Worm (Caenorhabditis elegans): Measurements from ENCODE around the gene pat-2.

pat-2 gene

DNA sequence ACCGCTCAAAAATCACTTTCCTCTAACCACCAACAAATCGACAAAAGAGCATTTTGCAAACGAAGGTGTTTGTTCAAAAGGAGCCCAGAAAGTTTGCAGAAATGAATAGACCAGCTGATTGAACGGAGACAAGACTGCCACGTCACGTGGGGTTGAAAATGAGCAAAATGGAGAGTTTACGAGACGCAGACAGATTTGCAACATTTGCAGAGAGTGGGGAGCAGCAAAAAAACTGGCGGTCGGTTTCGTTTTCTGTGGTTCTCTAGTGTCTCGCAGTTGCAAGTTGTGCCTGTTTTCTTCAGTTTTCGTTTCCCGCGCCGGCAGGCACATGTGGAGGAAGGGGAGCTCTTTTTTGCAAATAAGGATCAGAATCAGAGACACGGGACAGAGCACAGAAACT, 33.3 kb upstream of the pat-2 start (continued):
- TF ChIP-seq aly-2 (tag; optimal IDR thresholded peaks at IDR 0.05) (no peak), ama-1 (optimal IDR thresholded peaks at IDR 0.05) (no peak), unc-62 (GFP tag; optimal IDR thresholded peaks at IDR 0.05) (no peak), egl-5 (tag; optimal IDR thresholded peaks at IDR 0.05) (no peak), fkh-10 (GFP tag; optimal IDR thresholded peaks at IDR 0.05) (no peak), lin-15B (tag; optimal IDR thresholded peaks at IDR 0.05) (peak; percentile 27), pqm-1 (tag; optimal IDR thresholded peaks at IDR 0.05) (peak; percentile 36), egl-27 (tag; optimal IDR thresholded peaks at IDR 0.05) (no peak), ceh-82 (tag; optimal IDR thresholded peaks at IDR 0.05) (no peak), ceh-9 (tag; optimal IDR thresholded peaks at IDR 0.05) (no peak), unc-39 (tag; optimal IDR thresholded peaks at IDR 0.05) (no peak), lsy-12 (tag; optimal IDR thresholded peaks at IDR 0.05) (no peak)

- TF ChIP-seq nhr-23 (tag; optimal IDR thresholded peaks at IDR 0.05) (no peak), ceh-9 (tag; optimal IDR thresholded peaks at IDR 0.05) (no peak), nhr-237 (tag; optimal IDR thresholded peaks at IDR 0.05) (no peak), elt-1 (tag; optimal IDR thresholded peaks at IDR 0.05) (no peak), elt-2 (tag; optimal IDR thresholded peaks at IDR 0.05) (no peak), fos-1 (tag; optimal IDR thresholded peaks at IDR 0.05) (no peak), elt-3 (tag; optimal IDR thresholded peaks at IDR 0.05) (no peak), ztf-4 (tag; optimal IDR thresholded peaks at IDR 0.05) (no peak)
These were observed 32.6 kb upstream of the pat-2 start, which contains the start of gene K02D10.8 for ce11 chrIII:8786077-8786476. Gene K02D10.8, plus strand, starts transcription at chrIII:8786377.

ce11 chrIII:8788690-8789089, 30.0 kb upstream of the pat-2 start:
- TF ChIP-seq lin-39 (tag; optimal IDR thresholded peaks at IDR 0.05), result peak; percentile 73
- no peak for TF ChIP-seq egl-27 (tag; optimal IDR thresholded peaks at IDR 0.05)
- peak; percentile 25 for TF ChIP-seq nfya-1 (tag; optimal IDR thresholded peaks at IDR 0.05; ENCODE audit: insufficient read depth)
- peak; percentile 17 for TF ChIP-seq lin-15B (tag; optimal IDR thresholded peaks at IDR 0.05)
- peak; percentile 40 for TF ChIP-seq hmg-11 (tag; optimal IDR thresholded peaks at IDR 0.05)
- TF ChIP-seq unc-62 (GFP tag; optimal IDR thresholded peaks at IDR 0.05), result no peak
- TF ChIP-seq ama-1 (optimal IDR thresholded peaks at IDR 0.05), result no peak
- TF ChIP-seq egl-5 (tag; optimal IDR thresholded peaks at IDR 0.05), result peak; percentile 32

- TF ChIP-seq lin-39 (tag; optimal IDR thresholded peaks at IDR 0.05), result no peak
- no peak for TF ChIP-seq elt-2 (tag; optimal IDR thresholded peaks at IDR 0.05)
- no peak for TF ChIP-seq pqm-1 (tag; optimal IDR thresholded peaks at IDR 0.05)
- no peak for TF ChIP-seq pha-4 (tag; optimal IDR thresholded peaks at IDR 0.05)
- TF ChIP-seq fkh-10 (GFP tag; optimal IDR thresholded peaks at IDR 0.05), result no peak
- no peak for TF ChIP-seq elt-1 (tag; optimal IDR thresholded peaks at IDR 0.05)
- no peak for TF ChIP-seq nhr-12 (tag; optimal IDR thresholded peaks at IDR 0.05)
- TF ChIP-seq mml-1 (tag; optimal IDR thresholded peaks at IDR 0.05), result no peak
- no peak for TF ChIP-seq nhr-23 (tag; optimal IDR thresholded peaks at IDR 0.05)
- TF ChIP-seq tbx-2 (tag; optimal IDR thresholded peaks at IDR 0.05), result no peak
- TF ChIP-seq ztf-4 (tag; optimal IDR thresholded peaks at IDR 0.05), result no peak
- TF ChIP-seq nhr-25 (tag; optimal IDR thresholded peaks at IDR 0.05), result no peak
- TF ChIP-seq nfya-1 (tag; optimal IDR thresholded peaks at IDR 0.05; ENCODE audit: insufficient read depth), result no peak
- no peak for TF ChIP-seq nhr-77 (tag; optimal IDR thresholded peaks at IDR 0.05)
- no peak for TF ChIP-seq skn-1 (tag; optimal IDR thresholded peaks at IDR 0.05)
- no peak for TF ChIP-seq daf-12 (tag; optimal IDR thresholded peaks at IDR 0.05)
- no peak for TF ChIP-seq unc-62 (GFP tag; optimal IDR thresholded peaks at IDR 0.05)
- TF ChIP-seq snpc-4 (tag; optimal IDR thresholded peaks at IDR 0.05), result no peak
- TF ChIP-seq aly-2 (tag; optimal IDR thresholded peaks at IDR 0.05), result no peak
- no peak for TF ChIP-seq nhr-43 (tag; optimal IDR thresholded peaks at IDR 0.05; ENCODE audit: poor library complexity, severe bottlenecking)
These were observed 27.5 kb upstream of the pat-2 start, which contains the start of the genes zfp-1 and F54F2.14 for ce11 chrIII:8791235-8791634. Gene zfp-1, plus strand, starts transcription at chrIII:8791535. Gene F54F2.14, plus strand, starts transcription at chrIII:8791546.

DNA sequence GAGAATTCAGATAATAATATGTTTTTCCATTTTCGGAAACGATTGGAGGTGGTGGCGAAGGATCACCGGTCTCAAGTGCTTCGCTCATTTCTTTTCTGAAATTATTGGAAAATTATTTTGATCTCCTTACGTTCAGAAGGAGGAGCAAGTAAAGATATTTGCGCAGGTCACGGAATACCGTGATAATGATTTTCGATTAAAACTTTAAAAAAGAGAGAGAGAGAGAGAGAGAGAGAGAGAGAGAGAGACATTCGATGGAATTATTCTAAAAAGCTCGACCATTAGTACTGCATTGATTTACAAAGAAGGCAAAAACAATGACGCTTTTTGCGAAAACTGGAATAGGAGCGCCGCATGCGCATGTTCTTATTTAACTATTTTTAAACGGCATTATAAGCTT, 26.4 kb upstream of the pat-2 start, which contains the start of gene ztf-1:
Gene ztf-1 (minus strand): TSS at position 101 of the 400 bp plus-strand sequence.
- TF ChIP-seq fos-1 (tag; optimal IDR thresholded peaks at IDR 0.05) (no peak), fkh-2 (tag; optimal IDR thresholded peaks at IDR 0.05) (no peak), snpc-4 (tag; optimal IDR thresholded peaks at IDR 0.05) (no peak), ztf-4 (tag; optimal IDR thresholded peaks at IDR 0.05) (no peak), aly-2 (tag; optimal IDR thresholded peaks at IDR 0.05) (no peak), nhr-12 (tag; optimal IDR thresholded peaks at IDR 0.05) (no peak), nhr-11 (tag; optimal IDR thresholded peaks at IDR 0.05) (no peak), tbx-2 (tag; optimal IDR thresholded peaks at IDR 0.05) (no peak), nhr-43 (tag; optimal IDR thresholded peaks at IDR 0.05; ENCODE audit: poor library complexity, severe bottlenecking) (no peak), nhr-28 (tag; optimal IDR thresholded peaks at IDR 0.05) (no peak), elt-3 (tag; optimal IDR thresholded peaks at IDR 0.05) (no peak), ceh-9 (tag; optimal IDR thresholded peaks at IDR 0.05) (no peak), lsy-12 (tag; optimal IDR thresholded peaks at IDR 0.05) (no peak), ama-1 (optimal IDR thresholded peaks at IDR 0.05) (no peak), sea-2 (GFP tag; optimal IDR thresholded peaks at IDR 0.05) (no peak), elt-2 (tag; optimal IDR thresholded peaks at IDR 0.05) (no peak), mml-1 (tag; optimal IDR thresholded peaks at IDR 0.05) (no peak), nhr-77 (tag; optimal IDR thresholded peaks at IDR 0.05) (no peak), pqm-1 (tag; optimal IDR thresholded peaks at IDR 0.05) (no peak), nhr-23 (tag; optimal IDR thresholded peaks at IDR 0.05) (no peak)

Data from whole organism, L3 larva.